Fruit fly (Drosophila melanogaster) whole organism, adult: Measurements from ENCODE around the gene Jhbp4.

Experiments used
- CG12768 ChIP-seq: fragments of 200-800 bp; sonication (Bioruptor generic); optimal IDR thresholded peaks from 2 replicates; lab custom pipeline; 2017; ENCODE audit warnings: missing biosample characterization, missing genetic modification characterization, mild to moderate bottlenecking, moderate library complexity, missing genetic modification reagents
- CG14711 ChIP-seq: fragments of 200-800 bp; sonication (Bioruptor generic); optimal IDR thresholded peaks from 2 replicates; lab custom pipeline; 2018; ENCODE audit warnings: missing biosample characterization, mild to moderate bottlenecking, missing genetic modification characterization, moderate library complexity
- CG1620 ChIP-seq: fragments of 200-800 bp; sonication (Bioruptor generic); optimal IDR thresholded peaks from 2 replicates; lab custom pipeline; 2016; ENCODE audit warnings: missing biosample characterization, missing genetic modification characterization
- CG33017 ChIP-seq: fragments of 200-800 bp; sonication (Bioruptor generic); optimal IDR thresholded peaks from 2 replicates; lab custom pipeline; 2018; ENCODE audit warnings: missing biosample characterization, mild to moderate bottlenecking, missing genetic modification characterization, moderate library complexity
- CG5204 ChIP-seq: fragments of 200-800 bp; sonication (Bioruptor generic); optimal IDR thresholded peaks from 2 replicates; lab custom pipeline; 2016; ENCODE audit warnings: missing biosample characterization, missing genetic modification characterization
- CG7101 ChIP-seq: fragments of 200-800 bp; sonication (Bioruptor generic); optimal IDR thresholded peaks from 2 replicates; lab custom pipeline; 2018; ENCODE audit warnings: missing biosample characterization, mild to moderate bottlenecking, missing genetic modification characterization, moderate library complexity
- Clk ChIP-seq: fragments of 200-800 bp; sonication (Bioruptor generic); optimal IDR thresholded peaks from 2 replicates; lab custom pipeline; 2017; ENCODE audit warnings: missing biosample characterization, missing genetic modification characterization
- Mnt ChIP-seq: fragments of 200-800 bp; sonication (Bioruptor generic); optimal IDR thresholded peaks from 2 replicates; lab custom pipeline; 2016; ENCODE audit warnings: missing biosample characterization, mild to moderate bottlenecking, missing genetic modification characterization
- bab1 ChIP-seq: fragments of 200-800 bp; sonication (Bioruptor generic); optimal IDR thresholded peaks from 3 replicates; lab custom pipeline; 2019; ENCODE audit warnings: missing biosample characterization, mild to moderate bottlenecking, missing genetic modification characterization, moderate library complexity
- cic ChIP-seq: fragments of 200-800 bp; sonication (Bioruptor generic); optimal IDR thresholded peaks from 2 replicates; lab custom pipeline; 2017; ENCODE audit warnings: missing biosample characterization, mild to moderate bottlenecking, missing genetic modification characterization, moderate library complexity
- cnc ChIP-seq, 2 experiments: fragments of >200 bp; optimal IDR thresholded peaks; 2 replicates each; lab custom pipeline; 2017
- kay ChIP-seq: fragments of 200-800 bp; sonication (Bioruptor generic); peaks from one replicate; lab custom pipeline; 2016; ENCODE audit warnings: missing biosample characterization, missing genetic modification characterization, borderline replicate concordance
- pad ChIP-seq: fragments of 200-800 bp; sonication (Bioruptor generic); optimal IDR thresholded peaks from 3 replicates; lab custom pipeline; 2017; ENCODE audit warnings: missing biosample characterization, missing genetic modification characterization, mild to moderate bottlenecking, moderate library complexity, missing genetic modification reagents
- toe ChIP-seq: fragments of 200-800 bp; sonication (Bioruptor generic); optimal IDR thresholded peaks from 2 replicates; lab custom pipeline; 2016; ENCODE audit warnings: missing biosample characterization, missing genetic modification characterization

DNA sequence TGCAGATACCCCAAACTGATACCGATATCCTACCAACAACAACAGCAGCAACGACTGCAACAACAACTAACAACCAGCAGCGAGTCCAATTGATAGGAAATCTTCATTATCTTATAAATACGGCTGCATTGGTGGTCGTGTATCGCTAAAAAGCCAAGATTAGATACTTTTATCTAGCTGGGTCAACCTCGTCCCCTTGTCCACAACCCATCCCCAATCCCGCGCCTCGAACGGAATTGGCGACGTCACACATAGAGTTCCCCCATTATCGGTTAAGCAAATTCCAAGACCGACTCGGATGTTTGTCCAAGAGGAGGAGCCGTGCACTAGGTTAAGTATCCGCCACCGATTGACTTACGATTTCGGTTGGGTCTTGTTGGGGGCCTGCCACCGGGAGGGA lies 35.0 kb upstream of the Jhbp4 start:
- TF ChIP-seq cnc (optimal IDR thresholded peaks at IDR 0.05; lab: Kevin White, UChicago) (no peak), CG33017 (no peak), Mnt (GFP tag; lab: Kevin White, UChicago) (no peak), kay (GFP tag; lab: Kevin White, UChicago) (no peak), bab1 (GFP tag; lab: Kevin White, UChicago) (no peak), CG12768 (no peak), pad (GFP tag; lab: Kevin White, UChicago) (no peak), CG5204 (GFP tag; lab: Kevin White, UChicago) (no peak), CG1620 (GFP tag; lab: Kevin White, UChicago) (no peak), cic (GFP tag; lab: Kevin White, UChicago) (peak; percentile 45), Clk (GFP tag; lab: Kevin White, UChicago) (no peak), toe (GFP tag; lab: Kevin White, UChicago) (no peak), CG7101 (tag; lab: Kevin White, UChicago) (no peak), CG14711 (tag; lab: Kevin White, UChicago) (no peak)
